Fruit fly (Drosophila melanogaster) whole organism, prepupa: ENCODE data around the gene Pat1.

Experiments used
- Blimp-1 ChIP-seq: fragments of 200-800 bp; sonication (Bioruptor generic); optimal IDR thresholded peaks from 3 replicates; lab custom pipeline; 2017; ENCODE audit warnings: missing biosample characterization, missing genetic modification characterization, mild to moderate bottlenecking, moderate library complexity, missing genetic modification reagents
- CG10631 ChIP-seq: fragments of 200-800 bp; sonication (Bioruptor generic); optimal IDR thresholded peaks from 2 replicates; lab custom pipeline; 2016; ENCODE audit warnings: missing biosample characterization, missing genetic modification characterization
- CG10669 ChIP-seq: fragments of 200-800 bp; sonication (Bioruptor generic); optimal IDR thresholded peaks from 3 replicates; lab custom pipeline; 2018; ENCODE audit warnings: missing biosample characterization, mild to moderate bottlenecking, missing genetic modification characterization, moderate library complexity
- CG11294 ChIP-seq: fragments of 200-800 bp; sonication (Bioruptor generic); IDR thresholded peaks from 2 replicates; pipeline ENCODE4 v1.3.6; 2022; ENCODE audit warnings: missing biosample characterization, missing genetic modification characterization
- CG11762 ChIP-seq: fragments of 200-800 bp; sonication (Bioruptor generic); optimal IDR thresholded peaks from 3 replicates; lab custom pipeline; 2016; ENCODE audit warnings: missing biosample characterization, missing genetic modification characterization; ENCODE audit not compliant: insufficient read depth
- CG11902 ChIP-seq: fragments of 200-800 bp; sonication (Bioruptor generic); optimal IDR thresholded peaks from 3 replicates; lab custom pipeline; 2016; ENCODE audit warnings: missing biosample characterization, missing genetic modification characterization
- CG15336 ChIP-seq: fragments of 200-800 bp; sonication (Bioruptor generic); IDR thresholded peaks from 2 replicates; pipeline ENCODE4 v1.3.6; 2022; ENCODE audit warnings: missing biosample characterization, missing genetic modification characterization
- CG1621 ChIP-seq: fragments of 200-800 bp; sonication (Bioruptor generic); optimal IDR thresholded peaks from 3 replicates; lab custom pipeline; 2018; ENCODE audit warnings: missing biosample characterization, mild to moderate bottlenecking, missing genetic modification characterization
- CG16779 ChIP-seq: fragments of 200-800 bp; sonication (Bioruptor generic); optimal IDR thresholded peaks from 3 replicates; lab custom pipeline; 2017; ENCODE audit warnings: missing biosample characterization, mild to moderate bottlenecking, missing genetic modification characterization
- CG3032 ChIP-seq: fragments of 200-800 bp; optimal IDR thresholded peaks from 2 replicates; lab custom pipeline; 2019; ENCODE audit warnings: missing biosample characterization, mild to moderate bottlenecking, missing genetic modification characterization, moderate library complexity
- CG31627 ChIP-seq: fragments of 200-800 bp; sonication (Bioruptor generic); optimal IDR thresholded peaks from 3 replicates; lab custom pipeline; 2016; ENCODE audit warnings: missing biosample characterization, missing genetic modification characterization
- CG3919 ChIP-seq: fragments of 200-800 bp; sonication (Bioruptor generic); optimal IDR thresholded peaks from 3 replicates; lab custom pipeline; 2016; ENCODE audit warnings: missing biosample characterization, missing genetic modification characterization
- CG4318 ChIP-seq: fragments of 200-800 bp; sonication (Bioruptor generic); optimal IDR thresholded peaks from 3 replicates; lab custom pipeline; 2017; ENCODE audit warnings: missing biosample characterization, mild to moderate bottlenecking, missing genetic modification characterization
- CG6163 ChIP-seq: fragments of 200-800 bp; sonication (Bioruptor generic); IDR thresholded peaks from 3 replicates; pipeline ENCODE4 v1.3.6; 2022; ENCODE audit warnings: missing biosample characterization, missing genetic modification characterization
- CG6276 ChIP-seq: fragments of 200-800 bp; sonication (Bioruptor generic); optimal IDR thresholded peaks from 2 replicates; lab custom pipeline; 2017; ENCODE audit warnings: missing biosample characterization, mild to moderate bottlenecking, missing genetic modification characterization
- CG6808 ChIP-seq: fragments of 200-800 bp; sonication (Bioruptor generic); optimal IDR thresholded peaks from 3 replicates; lab custom pipeline; 2017; ENCODE audit warnings: missing biosample characterization, missing genetic modification characterization, mild to moderate bottlenecking, moderate library complexity, missing genetic modification reagents
- CG6854 ChIP-seq: fragments of 200-800 bp; sonication (Bioruptor generic); optimal IDR thresholded peaks from 2 replicates; lab custom pipeline; 2017; ENCODE audit warnings: missing biosample characterization, mild to moderate bottlenecking, missing genetic modification characterization
- CG7368 ChIP-seq: fragments of 200-800 bp; sonication (Bioruptor generic); optimal IDR thresholded peaks from 3 replicates; lab custom pipeline; 2016; ENCODE audit warnings: missing biosample characterization, missing genetic modification characterization
- CG8119 ChIP-seq: fragments of 200-800 bp; sonication (Bioruptor generic); IDR thresholded peaks from 3 replicates; pipeline ENCODE4 v1.3.6; 2022; ENCODE audit warnings: missing biosample characterization, missing genetic modification characterization
- CG8319 ChIP-seq: fragments of 200-800 bp; sonication (Bioruptor generic); optimal IDR thresholded peaks from 3 replicates; lab custom pipeline; 2016; ENCODE audit warnings: missing biosample characterization, missing genetic modification characterization
- CG9139 ChIP-seq: fragments of 200-800 bp; sonication (Bioruptor generic); optimal IDR thresholded peaks from 3 replicates; lab custom pipeline; 2017; ENCODE audit warnings: missing biosample characterization, mild to moderate bottlenecking, missing genetic modification characterization
- Eip75B ChIP-seq: fragments of 200-800 bp; sonication (Bioruptor generic); optimal IDR thresholded peaks from 3 replicates; lab custom pipeline; 2016; ENCODE audit warnings: missing biosample characterization, missing genetic modification characterization
- Eip78C ChIP-seq: fragments of 200-800 bp; sonication (Bioruptor generic); peaks from one replicate; lab custom pipeline; 2016; ENCODE audit warnings: missing biosample characterization, missing genetic modification characterization
- Eip93F ChIP-seq: fragments of 200-800 bp; sonication (Bioruptor generic); optimal IDR thresholded peaks from 2 replicates; lab custom pipeline; 2016; ENCODE audit warnings: missing biosample characterization, mild to moderate bottlenecking, missing genetic modification characterization
- Ets21C ChIP-seq: fragments of 200-800 bp; sonication (Bioruptor generic); optimal IDR thresholded peaks from 3 replicates; lab custom pipeline; 2016; ENCODE audit warnings: missing biosample characterization, missing genetic modification characterization
- Ets96B ChIP-seq: fragments of 200-800 bp; optimal IDR thresholded peaks from 2 replicates; lab custom pipeline; 2019; ENCODE audit warnings: missing biosample characterization, mild to moderate bottlenecking, missing genetic modification characterization, moderate library complexity
- Gug ChIP-seq: fragments of 200-800 bp; sonication (Bioruptor generic); IDR thresholded peaks from 2 replicates; pipeline ENCODE4 v1.3.6; 2022; ENCODE audit warnings: missing biosample characterization, missing genetic modification characterization
- Hr38 ChIP-seq: sonication (Bioruptor generic); optimal IDR thresholded peaks from 2 replicates; lab custom pipeline; 2016; ENCODE audit warnings: missing biosample characterization, missing genetic modification characterization
- Hr39 ChIP-seq: fragments of 200-800 bp; sonication (Bioruptor generic); optimal IDR thresholded peaks from 2 replicates; lab custom pipeline; 2016; ENCODE audit warnings: missing biosample characterization, missing genetic modification characterization
- Hr4 ChIP-seq: fragments of 200-800 bp; sonication (Bioruptor generic); optimal IDR thresholded peaks from 3 replicates; lab custom pipeline; 2016; ENCODE audit warnings: missing biosample characterization, missing genetic modification characterization
- Smox ChIP-seq: fragments of 200-800 bp; sonication (Bioruptor generic); optimal IDR thresholded peaks from 3 replicates; lab custom pipeline; 2016; ENCODE audit warnings: missing biosample characterization, missing genetic modification characterization
- Sox14 ChIP-seq: fragments of 200-800 bp; sonication (Bioruptor generic); optimal IDR thresholded peaks from 3 replicates; lab custom pipeline; 2016; ENCODE audit warnings: missing biosample characterization, missing genetic modification characterization
- Sox15 ChIP-seq: fragments of 200-800 bp; sonication (Bioruptor generic); optimal IDR thresholded peaks from 3 replicates; lab custom pipeline; 2016; ENCODE audit warnings: missing biosample characterization, missing genetic modification characterization
- achi ChIP-seq: fragments of 200-800 bp; sonication (Bioruptor generic); optimal IDR thresholded peaks from 3 replicates; lab custom pipeline; 2016; ENCODE audit warnings: missing biosample characterization, missing genetic modification characterization
- acj6 ChIP-seq: fragments of 200-800 bp; sonication (Bioruptor generic); optimal IDR thresholded peaks from 3 replicates; lab custom pipeline; 2016; ENCODE audit warnings: missing biosample characterization, missing genetic modification characterization
- dac ChIP-seq: fragments of 200-800 bp; sonication (Bioruptor generic); optimal IDR thresholded peaks from 2 replicates; lab custom pipeline; 2017; ENCODE audit warnings: missing biosample characterization, mild to moderate bottlenecking, missing genetic modification characterization
- dsx ChIP-seq: fragments of 200-800 bp; optimal IDR thresholded peaks from 3 replicates; lab custom pipeline; 2019; ENCODE audit warnings: missing biosample characterization, mild to moderate bottlenecking, missing genetic modification characterization, moderate library complexity; ENCODE audit not compliant: poor library complexity, severe bottlenecking
- eg ChIP-seq: fragments of 200-800 bp; sonication (Bioruptor generic); IDR thresholded peaks from 3 replicates; pipeline ENCODE4 v1.3.6; 2022; ENCODE audit warnings: missing biosample characterization, missing genetic modification characterization
- fd59A ChIP-seq: fragments of 200-800 bp; sonication (Bioruptor generic); optimal IDR thresholded peaks from 2 replicates; lab custom pipeline; 2017; ENCODE audit warnings: missing biosample characterization, mild to moderate bottlenecking, missing genetic modification characterization, missing genetic modification reagents
- fd85E ChIP-seq: fragments of 200-800 bp; sonication (Bioruptor generic); optimal IDR thresholded peaks from 3 replicates; lab custom pipeline; 2016; ENCODE audit warnings: missing biosample characterization, missing genetic modification characterization
- lz ChIP-seq: fragments of 200-800 bp; sonication (Bioruptor generic); optimal IDR thresholded peaks from 3 replicates; lab custom pipeline; 2016; ENCODE audit warnings: missing biosample characterization, missing genetic modification characterization
- net ChIP-seq: fragments of 200-800 bp; sonication (Bioruptor generic); optimal IDR thresholded peaks from 3 replicates; lab custom pipeline; 2016; ENCODE audit warnings: missing biosample characterization, missing genetic modification characterization
- salr ChIP-seq, 2 experiments: fragments of 200-800 bp; sonication (Bioruptor generic); optimal IDR thresholded peaks; 3 replicates each; lab custom pipeline; 2016 to 2018; ENCODE audit warnings: missing biosample characterization in 2 of 2, missing genetic modification characterization in 2 of 2, mild to moderate bottlenecking in 1 of 2
- spab ChIP-seq: fragments of 200-800 bp; sonication (Bioruptor generic); optimal IDR thresholded peaks from 2 replicates; lab custom pipeline; 2017; ENCODE audit warnings: missing biosample characterization, mild to moderate bottlenecking, missing genetic modification characterization, missing genetic modification reagents
- ss ChIP-seq, 2 experiments: fragments of 200-800 bp; sonication (Bioruptor generic); optimal IDR thresholded peaks; 2 replicates in 1 of 2; 3 replicates in 1 of 2; lab custom pipeline; 2017 to 2018; ENCODE audit warnings: mild to moderate bottlenecking in 2 of 2, missing biosample characterization in 2 of 2, missing genetic modification characterization in 2 of 2, moderate library complexity in 1 of 2
- svp ChIP-seq: fragments of 200-800 bp; sonication (Bioruptor generic); peaks from one replicate; lab custom pipeline; 2016; ENCODE audit warnings: missing biosample characterization, missing genetic modification characterization
- topi ChIP-seq: fragments of 200-800 bp; sonication (Bioruptor generic); optimal IDR thresholded peaks from 3 replicates; lab custom pipeline; 2016; ENCODE audit warnings: missing biosample characterization, missing genetic modification characterization

Pat1 gene

dm6 chrX:6624977-6625591 is 34.5 kb downstream of the Pat1 start (continued):
- TF ChIP-seq lz (GFP tag; lab: Kevin White, UChicago) (no peak), CG11762 (GFP tag; lab: Kevin White, UChicago) (no peak), Ets21C (GFP tag; lab: Kevin White, UChicago) (no peak), CG10669 (GFP tag; lab: Kevin White, UChicago) (no peak), svp (GFP tag; lab: Kevin White, UChicago) (no peak), Hr38 (no peak), CG1621 (tag; lab: Kevin White, UChicago) (no peak), eg (0 out of 3 replicates have a peak, but pooled peaks have one; percentile 22), CG11294 (GFP tag; lab: Robert Waterston, UW) (no peak), acj6 (GFP tag; lab: Kevin White, UChicago) (no peak), fd85E (GFP tag; lab: Kevin White, UChicago) (no peak), Blimp-1 (GFP tag; lab: Kevin White, UChicago) (no peak), ss (GFP tag; optimal IDR thresholded peaks at IDR 0.05; lab: Kevin White, UChicago) (no peak), Smox (GFP tag; lab: Kevin White, UChicago) (no peak), CG11902 (GFP tag; lab: Kevin White, UChicago) (no peak), CG8319 (GFP tag; lab: Kevin White, UChicago) (no peak), Hr39 (GFP tag; lab: Kevin White, UChicago) (no peak), CG3919 (GFP tag; lab: Kevin White, UChicago) (no peak), Hr4 (GFP tag; lab: Kevin White, UChicago) (peak; percentile 1), dsx (no peak)

dm6 chrX:6631885-6632284 is 41.3 kb downstream of the Pat1 start:
- TF ChIP-seq CG6163 (GFP tag; lab: Robert Waterston, UW) (peak; percentile 84), salr (GFP tag; optimal IDR thresholded peaks at IDR 0.05; lab: Kevin White, UChicago) (peak in 1 of 2 experiments; percentile 64), fd59A (GFP tag; lab: Kevin White, UChicago) (no peak), Sox15 (no peak), net (peak; percentile 45), CG6854 (GFP tag; lab: Kevin White, UChicago) (no peak), CG10631 (GFP tag; lab: Kevin White, UChicago) (no peak), CG3032 (tag; lab: Kevin White, UChicago) (peak; percentile 14), Eip93F (GFP tag; lab: Kevin White, UChicago) (no peak), Eip78C (peak; percentile 47), CG16779 (tag; lab: Kevin White, UChicago) (peak; percentile 55), CG1621 (tag; lab: Kevin White, UChicago) (peak; percentile 27), CG11762 (GFP tag; lab: Kevin White, UChicago) (no peak), achi (GFP tag; lab: Kevin White, UChicago) (peak; percentile 29), Hr38 (no peak), dsx (peak; percentile 55), CG10669 (GFP tag; lab: Kevin White, UChicago) (peak; percentile 10), CG31627 (GFP tag; lab: Kevin White, UChicago) (no peak), Gug (GFP tag; lab: Robert Waterston, UW) (peak; percentile 35), dac (GFP tag; lab: Kevin White, UChicago) (peak; percentile 2), ss (GFP tag; optimal IDR thresholded peaks at IDR 0.05; lab: Kevin White, UChicago) (peak; percentile 68 to 71), spab (GFP tag; lab: Kevin White, UChicago) (peak; percentile 5), CG6808 (GFP tag; lab: Kevin White, UChicago) (peak; percentile 54), Ets96B (tag; lab: Kevin White, UChicago) (no peak), topi (GFP tag; lab: Kevin White, UChicago) (no peak), svp (GFP tag; lab: Kevin White, UChicago) (no peak), CG8119 (GFP tag; lab: Robert Waterston, UW) (peak; percentile 91), lz (GFP tag; lab: Kevin White, UChicago) (no peak), acj6 (GFP tag; lab: Kevin White, UChicago) (peak; percentile 0), Blimp-1 (GFP tag; lab: Kevin White, UChicago) (no peak), Sox14 (GFP tag; lab: Kevin White, UChicago) (peak; percentile 6), CG3919 (GFP tag; lab: Kevin White, UChicago) (peak; percentile 1), CG15336 (GFP tag; lab: Robert Waterston, UW) (peak; percentile 75), CG6276 (GFP tag; lab: Kevin White, UChicago) (peak; percentile 70), CG9139 (GFP tag; lab: Kevin White, UChicago) (peak; percentile 57), CG4318 (GFP tag; lab: Kevin White, UChicago) (no peak), CG7368 (no peak), CG11294 (GFP tag; lab: Robert Waterston, UW) (no peak), Eip75B (peak; percentile 22), eg (peak; percentile 85)
